Fruit fly (Drosophila melanogaster): ENCODE results near the gene c11.1.

Gene c11.1

dm6 chrX:9248040-9248439 is 34.9 kb downstream of the c11.1 start (continued):
- TF ChIP-seq Dp (GFP tag; optimal IDR thresholded peaks at IDR 0.05) (no peak), dimm (GFP tag; IDR thresholded peaks at IDR 0.05) (no peak), cas (GFP tag; IDR thresholded peaks at IDR 0.05) (no peak), Sry-δ (GFP tag; optimal IDR thresholded peaks at IDR 0.05) (no peak), CG15073 (GFP tag; optimal IDR thresholded peaks at IDR 0.05) (no peak), crol (GFP tag; IDR thresholded peaks at IDR 0.05) (no peak), rib (GFP tag; IDR thresholded peaks at IDR 0.05) (no peak), CG15011 (GFP tag; optimal IDR thresholded peaks at IDR 0.05) (no peak), vnd (GFP tag; IDR thresholded peaks at IDR 0.05; ENCODE audit: partially characterized antibody) (no peak), CG13775 (GFP tag; optimal IDR thresholded peaks at IDR 0.05) (peak; percentile 22), hth (optimal IDR thresholded peaks at IDR 0.05) (no peak), kay (GFP tag; optimal IDR thresholded peaks at IDR 0.05) (no peak), CG8388 (GFP tag; optimal IDR thresholded peaks at IDR 0.05) (peak; percentile 13), p53 (GFP tag; optimal IDR thresholded peaks at IDR 0.05) (no peak), CG8944 (GFP tag; optimal IDR thresholded peaks at IDR 0.05) (no peak), MESR4 (GFP tag; optimal IDR thresholded peaks at IDR 0.05) (no peak), gce (GFP tag; IDR thresholded peaks at IDR 0.05) (no peak), toy (GFP tag; IDR thresholded peaks at IDR 0.05) (no peak), grn (GFP tag; optimal IDR thresholded peaks at IDR 0.05) (no peak), lmd (GFP tag; IDR thresholded peaks at IDR 0.05) (peak; percentile 15; the same call in 1 of the 2 replicates), CG13287 (GFP tag; IDR thresholded peaks at IDR 0.05; ENCODE audit: partially characterized antibody) (no peak), CG3726 (GFP tag; IDR thresholded peaks at IDR 0.05) (no peak), tgo (GFP tag; IDR thresholded peaks at IDR 0.05) (no peak), CG1603 (tag; optimal IDR thresholded peaks at IDR 0.05) (peak; percentile 22), CG34376 (GFP tag; optimal IDR thresholded peaks at IDR 0.05) (no peak), ken (GFP tag; IDR thresholded peaks at IDR 0.05) (no peak), CG4854 (GFP tag; optimal IDR thresholded peaks at IDR 0.05) (no peak), CG32767 (GFP tag; IDR thresholded peaks at IDR 0.05) (no peak), CG16813 (GFP tag; IDR thresholded peaks at IDR 0.05; ENCODE audit: partially characterized antibody) (no peak), HLHmδ (GFP tag; optimal IDR thresholded peaks at IDR 0.05) (no peak), CG6175 (GFP tag; IDR thresholded peaks at IDR 0.05) (no peak), al (GFP tag; IDR thresholded peaks at IDR 0.05) (no peak), CG33557 (GFP tag; optimal IDR thresholded peaks at IDR 0.05) (no peak), Atf6 (GFP tag; IDR thresholded peaks at IDR 0.05) (no peak), Hr39 (optimal IDR thresholded peaks at IDR 0.05) (no peak), CG31388 (GFP tag; optimal IDR thresholded peaks at IDR 0.05) (no peak), Mes4 (GFP tag; optimal IDR thresholded peaks at IDR 0.05) (no peak), zen (tag; optimal IDR thresholded peaks at IDR 0.05) (peak; percentile 19), exex (tag; optimal IDR thresholded peaks at IDR 0.05) (no peak), ash1 (GFP tag; optimal IDR thresholded peaks at IDR 0.05) (no peak), gsb (GFP tag; IDR thresholded peaks at IDR 0.05) (no peak), Gsc (GFP tag; IDR thresholded peaks at IDR 0.05) (no peak), chm (GFP tag; IDR thresholded peaks at IDR 0.05) (no peak), CG12236 (GFP tag; optimal IDR thresholded peaks at IDR 0.05) (no peak), HmgZ (tag; optimal IDR thresholded peaks at IDR 0.05) (no peak), eve (GFP tag; optimal IDR thresholded peaks at IDR 0.05) (no peak), Dip2 (GFP tag; IDR thresholded peaks at IDR 0.05) (no peak), CG11398 (GFP tag; optimal IDR thresholded peaks at IDR 0.05) (no peak), Nf-YB (GFP tag; optimal IDR thresholded peaks at IDR 0.05) (no peak), CG11247 (GFP tag; IDR thresholded peaks at IDR 0.05) (no peak), Deaf1 (tag; optimal IDR thresholded peaks at IDR 0.05) (no peak), CG8765 (GFP tag; IDR thresholded peaks at IDR 0.05) (no peak; the same call in 1 of the 2 replicates), CG14965 (GFP tag; optimal IDR thresholded peaks at IDR 0.05; ENCODE audit: borderline replicate concordance) (no peak), zen2 (GFP tag; IDR thresholded peaks at IDR 0.05; ENCODE audit: partially characterized antibody) (no peak)

Measured in whole organism, embryonic.